Fruit fly (Drosophila melanogaster): ENCODE results near the gene CG43175.
A peak's percentile ranks its signal among the peaks of the same experiment; 100 is the strongest.

DNA sequence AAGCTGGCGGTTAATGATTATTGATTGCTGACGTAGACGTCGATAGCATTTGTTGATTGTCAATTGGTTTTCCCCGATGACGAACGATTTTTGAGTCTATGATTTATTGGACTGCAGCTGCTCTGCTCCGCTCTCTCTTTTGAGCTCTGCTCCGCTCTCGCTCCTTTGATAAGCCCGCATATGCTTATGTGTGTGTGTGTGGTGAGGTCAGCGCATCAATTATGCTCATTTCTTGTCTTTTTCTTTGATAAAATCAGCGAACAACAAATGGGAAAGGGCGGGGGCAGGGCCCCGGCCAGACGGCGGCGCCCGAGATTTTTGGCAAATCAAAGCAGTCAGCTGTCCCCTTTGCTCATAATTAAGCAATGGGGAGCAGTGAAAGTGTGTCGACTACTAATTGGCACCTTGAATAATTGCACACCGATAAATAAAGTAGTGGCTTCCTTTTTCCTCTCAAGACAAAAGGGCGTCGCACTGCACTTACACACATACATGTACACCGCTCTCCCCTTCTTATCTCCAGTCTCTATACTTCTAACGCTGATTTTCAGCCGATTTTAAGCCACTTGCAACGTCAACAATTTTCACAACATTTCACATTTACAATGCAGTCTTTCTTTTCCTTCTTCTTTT is 51.2 kb downstream of the CG43175 start:
- no peak for TF ChIP-seq lola (GFP tag; optimal IDR thresholded peaks at IDR 0.05)
- TF ChIP-seq CrebA (GFP tag; optimal IDR thresholded peaks at IDR 0.05; ENCODE audit: borderline replicate concordance): no peak
- no peak for TF ChIP-seq pan (optimal IDR thresholded peaks at IDR 0.05)
- peak in 1 of 2 experiments; percentile 2 for TF ChIP-seq dl (GFP tag; optimal IDR thresholded peaks at IDR 0.05; ENCODE audit: insufficient read depth in 1 of 2, partially characterized antibody in 2 of 2)
- TF ChIP-seq Jra (GFP tag; optimal IDR thresholded peaks at IDR 0.05): no peak
- TF ChIP-seq woc (GFP tag; optimal IDR thresholded peaks at IDR 0.05): no peak
- no peak for TF ChIP-seq h (GFP tag; optimal IDR thresholded peaks at IDR 0.05)
- no peak for TF ChIP-seq fru (GFP tag; optimal IDR thresholded peaks at IDR 0.05)
- no peak for TF ChIP-seq sv (GFP tag; optimal IDR thresholded peaks at IDR 0.05)
- TF ChIP-seq jim (GFP tag; optimal IDR thresholded peaks at IDR 0.05): no peak
